Worm (Caenorhabditis elegans) whole organism, L1 larva: ENCODE measurements around the gene srsx-15.

Experiments
- C16A3.4 ChIP-seq: fragments of 150-350 bp; optimal IDR thresholded peaks from 2 replicates; lab custom pipeline; 2014; ENCODE audit warnings: missing biosample characterization, missing genetic modification characterization
- F16B12.6 ChIP-seq: fragments of 150-350 bp; optimal IDR thresholded peaks from 2 replicates; lab custom pipeline; 2014; ENCODE audit warnings: missing biosample characterization, missing genetic modification characterization
- alr-1 ChIP-seq: fragments of 200-800 bp; sonication (Bioruptor generic); optimal IDR thresholded peaks from 2 replicates; lab custom pipeline; 2018; ENCODE audit warnings: borderline replicate concordance, mild to moderate bottlenecking, missing genetic modification characterization, missing compliant biosample characterization
- aly-2 ChIP-seq: fragments of 150-350 bp; optimal IDR thresholded peaks from 2 replicates; lab custom pipeline; 2014; ENCODE audit warnings: missing biosample characterization, missing genetic modification characterization
- blmp-1 ChIP-seq: fragments of 150-350 bp; optimal IDR thresholded peaks from 2 replicates; lab custom pipeline; 2014; ENCODE audit warnings: missing biosample characterization, missing genetic modification characterization
- ceh-63 ChIP-seq: fragments of 200-800 bp; sonication (Bioruptor generic); optimal IDR thresholded peaks from 2 replicates; lab custom pipeline; 2018; ENCODE audit warnings: mild to moderate bottlenecking, missing genetic modification characterization, missing compliant biosample characterization
- ceh-8 ChIP-seq: fragments of 200-800 bp; sonication (Bioruptor generic); optimal IDR thresholded peaks from 2 replicates; lab custom pipeline; 2018; ENCODE audit warnings: mild to moderate bottlenecking, missing genetic modification characterization, moderate library complexity, missing compliant biosample characterization
- ceh-90 ChIP-seq: sonication (generic microtip); optimal IDR thresholded peaks from 2 replicates; lab custom pipeline; 2016; ENCODE audit warnings: missing genetic modification characterization, missing compliant biosample characterization
- ces-1 ChIP-seq: fragments of 150-350 bp; optimal IDR thresholded peaks from 2 replicates; lab custom pipeline; 2014; ENCODE audit warnings: missing biosample characterization, missing genetic modification reagents, missing genetic modification characterization
- dsc-1 ChIP-seq: sonication (generic microtip); optimal IDR thresholded peaks from 2 replicates; lab custom pipeline; 2016; ENCODE audit warnings: mild to moderate bottlenecking, missing genetic modification characterization, missing compliant biosample characterization
- egl-13 ChIP-seq: sonication (generic microtip); optimal IDR thresholded peaks from 2 replicates; lab custom pipeline; 2016; ENCODE audit warnings: missing genotype, missing genetic modification reagents, missing genetic modification characterization, missing compliant biosample characterization
- egl-27 ChIP-seq, 2 experiments: fragments of 150-350 bp in 1 of 2; sonication (generic microtip); optimal IDR thresholded peaks; 3 replicates each; lab custom pipeline; 2017 to 2018; ENCODE audit warnings: missing biosample characterization in 2 of 2, missing genetic modification characterization in 2 of 2, missing genetic modification reagents in 2 of 2
- elt-3 ChIP-seq, 6 experiments: fragments of 150-350 bp in 1 of 6; sonication (generic microtip); optimal IDR thresholded peaks; 2 replicates each; lab custom pipeline; 2017 to 2018; ENCODE audit warnings: missing biosample characterization in 6 of 6, missing genetic modification characterization in 6 of 6, inconsistent platforms in 1 of 6
- fkh-4 ChIP-seq: sonication (generic microtip); optimal IDR thresholded peaks from 2 replicates; lab custom pipeline; 2016; ENCODE audit warnings: missing compliant biosample characterization, missing genetic modification characterization, borderline replicate concordance
- fkh-8 ChIP-seq: sonication (generic microtip); optimal IDR thresholded peaks from 2 replicates; lab custom pipeline; 2016; ENCODE audit warnings: mild to moderate bottlenecking, missing genetic modification characterization, missing compliant biosample characterization
- fos-1 ChIP-seq: fragments of 150-350 bp; optimal IDR thresholded peaks from 2 replicates; lab custom pipeline; 2014; ENCODE audit warnings: missing biosample characterization, missing genetic modification characterization
- hlh-4 ChIP-seq: sonication (generic microtip); optimal IDR thresholded peaks from 2 replicates; lab custom pipeline; 2016; ENCODE audit warnings: mild to moderate bottlenecking, missing genetic modification characterization, missing compliant biosample characterization
- irx-1 ChIP-seq: sonication (generic microtip); optimal IDR thresholded peaks from 2 replicates; lab custom pipeline; 2016; ENCODE audit warnings: missing genetic modification characterization, missing compliant biosample characterization
- isw-1 ChIP-seq: fragments of 200-800 bp; sonication (Bioruptor generic); IDR thresholded peaks from 2 replicates; pipeline ENCODE4 v1.3.6; 2022; ENCODE audit warnings: missing genetic modification characterization, missing compliant biosample characterization
- lin-13 ChIP-seq: fragments of 150-350 bp; optimal IDR thresholded peaks from 2 replicates; lab custom pipeline; 2014; ENCODE audit warnings: missing biosample characterization, missing genetic modification reagents, missing genetic modification characterization
- lin-14 ChIP-seq: fragments of 200-800 bp; sonication (Bioruptor generic); optimal IDR thresholded peaks from 2 replicates; lab custom pipeline; 2018; ENCODE audit warnings: mild to moderate bottlenecking, missing genetic modification characterization, moderate library complexity, missing compliant biosample characterization
- lin-15B ChIP-seq: fragments of 150-350 bp; sonication (generic microtip); optimal IDR thresholded peaks from 3 replicates; lab custom pipeline; 2014; ENCODE audit warnings: missing biosample characterization, missing genetic modification characterization
- lin-35 ChIP-seq, 2 experiments: fragments of 150-350 bp; optimal IDR thresholded peaks; 2 replicates each; lab custom pipeline; 2014; ENCODE audit warnings: missing biosample characterization in 2 of 2, missing genetic modification characterization in 2 of 2, missing genetic modification reagents in 2 of 2
- mdl-1 ChIP-seq, 2 experiments: fragments of 150-350 bp; optimal IDR thresholded peaks; 2 replicates each; lab custom pipeline; 2014 to 2017; ENCODE audit warnings: missing biosample characterization in 2 of 2, missing genetic modification characterization in 2 of 2, inconsistent platforms in 1 of 2
- mef-2 ChIP-seq: fragments of 150-350 bp; optimal IDR thresholded peaks from 2 replicates; lab custom pipeline; 2014; ENCODE audit warnings: missing biosample characterization, missing genetic modification characterization
- mep-1 ChIP-seq: fragments of 150-350 bp; optimal IDR thresholded peaks from 2 replicates; lab custom pipeline; 2014; ENCODE audit warnings: missing biosample characterization, missing genetic modification characterization
- nhr-12 ChIP-seq: sonication (generic microtip); optimal IDR thresholded peaks from 2 replicates; lab custom pipeline; 2017; ENCODE audit warnings: missing biosample characterization, missing genetic modification characterization
- nhr-20 ChIP-seq: sonication (generic microtip); optimal IDR thresholded peaks from 2 replicates; lab custom pipeline; 2016; ENCODE audit warnings: mild to moderate bottlenecking, missing genetic modification characterization, missing compliant biosample characterization
- nhr-47 ChIP-seq: sonication (generic microtip); optimal IDR thresholded peaks from 2 replicates; lab custom pipeline; 2016; ENCODE audit warnings: mild to moderate bottlenecking, missing genetic modification characterization, moderate library complexity, missing compliant biosample characterization
- nhr-71 ChIP-seq: sonication (generic microtip); optimal IDR thresholded peaks from 2 replicates; lab custom pipeline; 2016; ENCODE audit warnings: mild to moderate bottlenecking, missing genetic modification characterization, moderate library complexity, missing compliant biosample characterization
- nhr-77 ChIP-seq: fragments of 150-350 bp; optimal IDR thresholded peaks from 2 replicates; lab custom pipeline; 2014; ENCODE audit warnings: missing biosample characterization, missing genetic modification characterization
- nhr-85 ChIP-seq: sonication (generic microtip); peaks from one replicate; lab custom pipeline; 2016; ENCODE audit warnings: missing genetic modification characterization, inconsistent platforms, missing compliant biosample characterization
- pax-3 ChIP-seq: fragments of 200-800 bp; sonication (Bioruptor generic); optimal IDR thresholded peaks from 2 replicates; lab custom pipeline; 2018; ENCODE audit warnings: mild to moderate bottlenecking, missing genetic modification characterization, moderate library complexity, missing compliant biosample characterization
- pqm-1 ChIP-seq: sonication (generic microtip); optimal IDR thresholded peaks from 3 replicates; lab custom pipeline; 2017; ENCODE audit warnings: missing biosample characterization, missing genetic modification characterization
- snu-23 ChIP-seq: sonication (generic microtip); optimal IDR thresholded peaks from 2 replicates; lab custom pipeline; 2016; ENCODE audit warnings: missing genetic modification characterization, missing compliant biosample characterization
- sox-4 ChIP-seq: sonication (generic microtip); optimal IDR thresholded peaks from 2 replicates; lab custom pipeline; 2016; ENCODE audit warnings: missing genetic modification characterization, missing compliant biosample characterization
- sptf-1 ChIP-seq: fragments of 150-350 bp; optimal IDR thresholded peaks from 2 replicates; lab custom pipeline; 2014; ENCODE audit warnings: missing biosample characterization, missing genetic modification characterization
- swsn-7 ChIP-seq: sonication (generic microtip); optimal IDR thresholded peaks from 2 replicates; lab custom pipeline; 2016; ENCODE audit warnings: missing genetic modification characterization, missing compliant biosample characterization
- unc-30 ChIP-seq: sonication (generic microtip); optimal IDR thresholded peaks from 2 replicates; lab custom pipeline; 2017; ENCODE audit warnings: missing biosample characterization, missing genetic modification characterization
- unc-86 ChIP-seq: sonication (generic microtip); optimal IDR thresholded peaks from 2 replicates; lab custom pipeline; 2016; ENCODE audit warnings: missing genetic modification characterization, missing compliant biosample characterization
- zag-1 ChIP-seq: fragments of 150-350 bp; optimal IDR thresholded peaks from 2 replicates; lab custom pipeline; 2014; ENCODE audit warnings: missing biosample characterization, missing genetic modification characterization
- ztf-11 ChIP-seq, 2 experiments: sonication (generic microtip); optimal IDR thresholded peaks; 2 replicates each; lab custom pipeline; 2016 to 2017; ENCODE audit warnings: missing genetic modification characterization in 2 of 2, missing biosample characterization in 1 of 2, missing compliant biosample characterization in 1 of 2
- ztf-4 ChIP-seq: fragments of 150-350 bp; optimal IDR thresholded peaks from 2 replicates; lab custom pipeline; 2014; ENCODE audit warnings: missing biosample characterization, missing genetic modification characterization

Gene srsx-15

DNA sequence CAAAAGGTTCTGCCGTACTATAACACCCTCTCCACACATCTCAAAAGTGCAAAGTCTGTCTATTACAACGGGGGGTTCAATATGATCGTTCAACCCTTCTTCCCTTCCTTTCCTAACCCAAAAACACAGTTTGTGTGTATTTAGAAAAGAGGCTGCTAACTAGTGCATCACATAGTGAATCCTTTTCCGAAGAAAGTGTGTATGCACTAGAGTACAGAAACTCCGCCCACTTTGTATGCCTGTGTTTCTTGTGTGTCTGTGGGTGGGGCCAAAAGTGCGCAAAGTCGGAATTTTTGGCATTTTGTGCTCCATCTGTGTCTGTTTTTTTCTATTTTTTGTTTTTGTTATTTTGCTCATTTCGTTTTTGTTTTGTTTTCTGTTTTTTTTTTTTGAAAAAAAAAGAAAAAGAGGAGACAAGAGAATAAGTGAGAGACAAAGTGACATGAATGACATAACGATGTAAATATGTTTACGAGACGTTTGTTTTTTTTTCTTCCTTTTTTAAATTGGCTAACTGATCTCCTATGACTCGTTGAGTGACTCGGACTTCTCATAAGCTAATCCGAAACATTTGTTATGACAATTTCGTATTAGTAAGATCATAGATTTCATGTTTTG lies 25.0 kb downstream of the srsx-15 start:
- TF ChIP-seq blmp-1 (peak; percentile 57), alr-1 (tag; lab: Kevin White, UChicago) (no peak), pqm-1 (tag; lab: Kevin White, UChicago) (no peak), nhr-12 (tag; lab: Kevin White, UChicago) (no peak), lin-14 (peak; percentile 28), nhr-85 (no peak), ztf-11 (tag; optimal IDR thresholded peaks at IDR 0.05; lab: Kevin White, UChicago) (no peak), mep-1 (tag; lab: Kevin White, UChicago) (peak; percentile 14), mef-2 (tag; lab: Kevin White, UChicago) (no peak), ces-1 (no peak), nhr-71 (no peak), zag-1 (tag; lab: Kevin White, UChicago) (no peak), fos-1 (tag; lab: Kevin White, UChicago) (no peak), lin-35 (GFP tag; optimal IDR thresholded peaks at IDR 0.05; lab: Kevin White, UChicago) (peak in 1 of 2 experiments; percentile 11), lin-15B (no peak), nhr-47 (tag; lab: Kevin White, UChicago) (no peak), nhr-77 (peak; percentile 17), hlh-4 (tag; lab: Kevin White, UChicago) (no peak), ceh-8 (GFP tag; lab: Kevin White, UChicago) (no peak), isw-1 (GFP tag; lab: Robert Waterston, UW) (no peak), sptf-1 (tag; lab: Kevin White, UChicago) (no peak), unc-86 (tag; lab: Kevin White, UChicago) (no peak), egl-13 (tag; lab: Kevin White, UChicago) (no peak), C16A3.4 (tag; lab: Kevin White, UChicago) (no peak), swsn-7 (tag; lab: Kevin White, UChicago) (no peak), egl-27 (tag; optimal IDR thresholded peaks at IDR 0.05; lab: Kevin White, UChicago) (no peak), irx-1 (tag; lab: Kevin White, UChicago) (no peak), mdl-1 (tag; optimal IDR thresholded peaks at IDR 0.05; lab: Kevin White, UChicago) (no peak), unc-30 (tag; lab: Kevin White, UChicago) (no peak)

DNA sequence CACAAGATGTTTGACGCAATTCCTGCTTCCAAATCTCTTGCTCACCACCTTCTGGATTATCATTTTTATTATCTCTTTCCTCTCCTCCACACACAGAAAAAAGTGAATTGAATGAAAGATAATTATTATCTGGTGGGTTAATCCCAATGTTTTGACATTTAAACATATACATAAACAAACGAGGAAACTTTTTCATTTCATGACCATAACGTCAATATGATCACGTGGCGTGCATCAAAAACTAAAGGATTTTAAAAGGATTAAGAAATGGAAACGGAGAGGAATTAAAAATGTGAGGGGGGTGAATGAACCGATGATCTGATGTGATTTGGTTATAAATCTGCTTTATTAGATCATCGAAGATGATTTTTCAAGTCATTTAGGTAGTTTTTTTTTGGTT lies 28.1 kb downstream of the srsx-15 start:
- TF ChIP-seq elt-3 (tag; optimal IDR thresholded peaks at IDR 0.05; lab: Kevin White, UChicago) (no peak), nhr-47 (tag; lab: Kevin White, UChicago) (peak; percentile 57), nhr-20 (tag; lab: Kevin White, UChicago) (peak; percentile 21), aly-2 (tag; lab: Kevin White, UChicago) (no peak), pax-3 (peak; percentile 83), ztf-4 (tag; lab: Kevin White, UChicago) (peak; percentile 9), sptf-1 (tag; lab: Kevin White, UChicago) (no peak), sox-4 (tag; lab: Kevin White, UChicago) (peak; percentile 29), egl-13 (tag; lab: Kevin White, UChicago) (peak; percentile 33), dsc-1 (tag; lab: Kevin White, UChicago) (peak; percentile 95), F16B12.6 (tag; lab: Kevin White, UChicago) (no peak), blmp-1 (peak; percentile 11), ceh-90 (tag; lab: Kevin White, UChicago) (no peak), lin-13 (no peak), snu-23 (peak; percentile 37), nhr-71 (peak; percentile 30), mep-1 (tag; lab: Kevin White, UChicago) (peak; percentile 45), fkh-4 (tag; lab: Kevin White, UChicago) (peak; percentile 36), ceh-63 (GFP tag; lab: Kevin White, UChicago) (no peak), fkh-8 (tag; lab: Kevin White, UChicago) (peak; percentile 39)
- TF ChIP-seq, all 84 proteins: peak for 13
